Fruit fly (Drosophila melanogaster) whole organism, embryonic: ENCODE data around the gene Alh.
A peak's percentile ranks its signal among the peaks of the same experiment; 100 is the strongest.

Source experiments
- B-H1 ChIP-seq: fragments of 200-800 bp; sonication (Bioruptor generic); IDR thresholded peaks from 3 replicates; pipeline ENCODE4 v1.3.6; 2022; ENCODE audit warnings: missing biosample characterization, missing genetic modification characterization
- Bgb ChIP-seq: fragments of 200-800 bp; sonication (Bioruptor generic); IDR thresholded peaks from 2 replicates; pipeline ENCODE4 v1.3.6; 2022; ENCODE audit warnings: missing biosample characterization, missing genetic modification characterization; ENCODE audit not compliant: partially characterized antibody
- CG11696 ChIP-seq: fragments of 200-800 bp; sonication (Bioruptor generic); IDR thresholded peaks from 2 replicates; pipeline ENCODE4 v1.3.6; 2022; ENCODE audit warnings: missing biosample characterization, missing genetic modification characterization
- CG12391 ChIP-seq: fragments of 200-800 bp; sonication (Bioruptor generic); optimal IDR thresholded peaks from 3 replicates; lab custom pipeline; 2018; ENCODE audit warnings: missing biosample characterization, mild to moderate bottlenecking, missing genetic modification characterization, moderate library complexity
- CG1529 ChIP-seq: fragments of 200-800 bp; sonication (Bioruptor generic); optimal IDR thresholded peaks from 3 replicates; lab custom pipeline; 2018; ENCODE audit warnings: missing biosample characterization, missing genetic modification characterization
- CG1603 ChIP-seq: fragments of 200-800 bp; sonication (Bioruptor generic); optimal IDR thresholded peaks from 2 replicates; lab custom pipeline; 2019; ENCODE audit warnings: missing biosample characterization, mild to moderate bottlenecking, missing genetic modification characterization, moderate library complexity
- CG18619 ChIP-seq: fragments of 200-800 bp; sonication (Bioruptor generic); optimal IDR thresholded peaks from 3 replicates; lab custom pipeline; 2017; ENCODE audit warnings: missing biosample characterization, mild to moderate bottlenecking, missing genetic modification characterization
- CG2120 ChIP-seq: fragments of 200-800 bp; sonication (Bioruptor generic); optimal IDR thresholded peaks from 3 replicates; lab custom pipeline; 2016; ENCODE audit warnings: missing biosample characterization, missing genetic modification characterization
- CG2129 ChIP-seq: fragments of 200-800 bp; sonication (Bioruptor generic); IDR thresholded peaks from 2 replicates; pipeline ENCODE4 v1.3.6; 2022; ENCODE audit warnings: missing biosample characterization, missing genetic modification characterization; ENCODE audit not compliant: partially characterized antibody
- CG34224 ChIP-seq: fragments of 200-800 bp; sonication (Bioruptor generic); IDR thresholded peaks from 3 replicates; pipeline ENCODE4 v1.3.6; 2022; ENCODE audit warnings: missing biosample characterization, missing genetic modification characterization; ENCODE audit not compliant: partially characterized antibody
- CG42726 ChIP-seq: fragments of 200-800 bp; sonication (Bioruptor generic); IDR thresholded peaks from 2 replicates; pipeline ENCODE4 v1.3.6; 2022; ENCODE audit warnings: missing biosample characterization, missing genetic modification characterization; ENCODE audit not compliant: partially characterized antibody
- CG4707 ChIP-seq: fragments of 200-800 bp; sonication (Bioruptor generic); optimal IDR thresholded peaks from 2 replicates; lab custom pipeline; 2018; ENCODE audit warnings: missing biosample characterization, mild to moderate bottlenecking, missing genetic modification characterization, moderate library complexity
- CG5180 ChIP-seq: fragments of 200-800 bp; sonication (Bioruptor generic); optimal IDR thresholded peaks from 3 replicates; lab custom pipeline; 2017; ENCODE audit warnings: missing biosample characterization, missing genetic modification characterization, mild to moderate bottlenecking, moderate library complexity, missing genetic modification reagents
- CG6175 ChIP-seq: fragments of 200-800 bp; sonication (Bioruptor generic); IDR thresholded peaks from 3 replicates; pipeline ENCODE4 v1.3.6; 2022; ENCODE audit warnings: missing biosample characterization, missing genetic modification characterization
- CG6683 ChIP-seq: fragments of 200-800 bp; sonication (Bioruptor generic); optimal IDR thresholded peaks from 2 replicates; lab custom pipeline; 2017; ENCODE audit warnings: missing biosample characterization, mild to moderate bottlenecking, missing genetic modification characterization, missing genetic modification reagents
- CG8359 ChIP-seq: fragments of 200-800 bp; sonication (Bioruptor generic); optimal IDR thresholded peaks from 2 replicates; lab custom pipeline; 2017; ENCODE audit warnings: missing biosample characterization, mild to moderate bottlenecking, missing genetic modification characterization, borderline replicate concordance
- CG9727 ChIP-seq: fragments of 200-800 bp; sonication (Bioruptor generic); optimal IDR thresholded peaks from 3 replicates; lab custom pipeline; 2017; ENCODE audit warnings: missing biosample characterization, mild to moderate bottlenecking, missing genetic modification characterization
- CTCF ChIP-seq: fragments of 200-800 bp; sonication (Bioruptor generic); optimal IDR thresholded peaks from 2 replicates; lab custom pipeline; 2017; ENCODE audit warnings: missing biosample characterization, mild to moderate bottlenecking, missing genetic modification characterization, moderate library complexity
- Dbx ChIP-seq: fragments of 200-800 bp; sonication (Bioruptor generic); IDR thresholded peaks from 3 replicates; pipeline ENCODE4 v1.3.6; 2022; ENCODE audit warnings: missing biosample characterization, missing genetic modification characterization
- Deaf1 ChIP-seq: fragments of 200-800 bp; optimal IDR thresholded peaks from 3 replicates; lab custom pipeline; 2019; ENCODE audit warnings: missing biosample characterization, mild to moderate bottlenecking, missing genetic modification characterization, moderate library complexity
- Doc3 ChIP-seq: fragments of 200-800 bp; sonication (Bioruptor generic); IDR thresholded peaks from 3 replicates; pipeline ENCODE4 v1.3.6; 2022; ENCODE audit warnings: missing biosample characterization, missing genetic modification characterization; ENCODE audit not compliant: partially characterized antibody
- H2.0 ChIP-seq: fragments of 200-800 bp; sonication (Bioruptor generic); IDR thresholded peaks from 2 replicates; pipeline ENCODE4 v1.3.6; 2022; ENCODE audit warnings: missing biosample characterization, missing genetic modification characterization
- HLH4C ChIP-seq: fragments of 200-800 bp; sonication (Bioruptor generic); IDR thresholded peaks from 3 replicates; pipeline ENCODE4 v1.3.6; 2022; ENCODE audit warnings: missing biosample characterization, missing genetic modification characterization; ENCODE audit not compliant: partially characterized antibody
- HLH54F ChIP-seq: fragments of 200-800 bp; sonication (Bioruptor generic); optimal IDR thresholded peaks from 3 replicates; lab custom pipeline; 2016; ENCODE audit warnings: missing biosample characterization, missing genetic modification characterization
- HLHmδ ChIP-seq: fragments of 200-800 bp; sonication (Bioruptor generic); optimal IDR thresholded peaks from 2 replicates; lab custom pipeline; 2018; ENCODE audit warnings: missing biosample characterization, mild to moderate bottlenecking, missing genetic modification characterization, moderate library complexity
- Hand ChIP-seq: fragments of 200-800 bp; sonication (Bioruptor generic); optimal IDR thresholded peaks from 2 replicates; lab custom pipeline; 2017; ENCODE audit warnings: mild to moderate bottlenecking, missing biosample characterization, missing genetic modification reagents, missing genetic modification characterization
- Kr ChIP-seq: fragments of 200-800 bp; sonication (Bioruptor generic); optimal IDR thresholded peaks from 2 replicates; lab custom pipeline; 2017; ENCODE audit warnings: missing biosample characterization, mild to moderate bottlenecking, missing genetic modification characterization
- MBD-R2 ChIP-seq: fragments of 200-800 bp; sonication (Bioruptor generic); IDR thresholded peaks from 2 replicates; pipeline ENCODE4 v1.3.6; 2022; ENCODE audit warnings: missing biosample characterization, missing genetic modification characterization
- Med ChIP-seq: fragments of 200-800 bp; sonication (Bioruptor generic); peaks from one replicate; lab custom pipeline; 2016; ENCODE audit warnings: missing biosample characterization, missing genetic modification characterization, mild to moderate bottlenecking, inconsistent platforms, moderate library complexity
- Nf-YC ChIP-seq: fragments of 200-800 bp; optimal IDR thresholded peaks from 3 replicates; lab custom pipeline; 2019; ENCODE audit warnings: missing biosample characterization, mild to moderate bottlenecking, missing genetic modification characterization, moderate library complexity
- Pdp1 ChIP-seq, 2 experiments: fragments of 200-800 bp; sonication (Bioruptor generic); optimal IDR thresholded peaks; 3 replicates each; lab custom pipeline; 2016; ENCODE audit warnings: missing biosample characterization in 2 of 2, missing genetic modification characterization in 2 of 2, mild to moderate bottlenecking in 1 of 2, moderate library complexity in 1 of 2
- Rfx ChIP-seq: fragments of 200-800 bp; sonication (Bioruptor generic); IDR thresholded peaks from 2 replicates; pipeline ENCODE4 v1.3.6; 2022; ENCODE audit warnings: missing biosample characterization, missing genetic modification characterization
- Stat92E ChIP-seq, 3 experiments: fragments of >200 bp in 2 of 3; fragments of 200-800 bp in 1 of 3; sonication (Bioruptor generic) in 1 of 3; optimal IDR thresholded peaks; 2 replicates each; lab custom pipeline; 2017 to 2019; ENCODE audit warnings: missing biosample characterization in 3 of 3, missing genetic modification characterization in 3 of 3, mild to moderate bottlenecking in 1 of 3, moderate library complexity in 1 of 3
- bbx ChIP-seq: fragments of 200-800 bp; sonication (Bioruptor generic); IDR thresholded peaks from 2 replicates; pipeline ENCODE4 v1.3.6; 2022; ENCODE audit warnings: missing biosample characterization, missing genetic modification characterization; ENCODE audit not compliant: partially characterized antibody
- danr ChIP-seq: fragments of 200-800 bp; sonication (Bioruptor generic); IDR thresholded peaks from 2 replicates; pipeline ENCODE4 v1.3.6; 2022; ENCODE audit warnings: missing biosample characterization, missing genetic modification characterization
- exex ChIP-seq: fragments of 200-800 bp; sonication (Bioruptor generic); optimal IDR thresholded peaks from 4 replicates; lab custom pipeline; 2018; ENCODE audit warnings: missing biosample characterization, mild to moderate bottlenecking, missing genetic modification characterization, moderate library complexity
- gcm ChIP-seq: fragments of 200-800 bp; sonication (Bioruptor generic); optimal IDR thresholded peaks from 2 replicates; lab custom pipeline; 2019; ENCODE audit warnings: missing biosample characterization, mild to moderate bottlenecking, missing genetic modification characterization, moderate library complexity
- gsb ChIP-seq: fragments of 200-800 bp; sonication (Bioruptor generic); IDR thresholded peaks from 2 replicates; pipeline ENCODE4 v1.3.6; 2022; ENCODE audit warnings: missing biosample characterization, missing genetic modification characterization
- gt ChIP-seq: fragments of 200-800 bp; sonication (Bioruptor generic); IDR thresholded peaks from 2 replicates; pipeline ENCODE4 v1.3.6; 2022; ENCODE audit warnings: missing biosample characterization, missing genetic modification characterization
- hkb ChIP-seq, 2 experiments: fragments of 200-800 bp in 1 of 2; fragments of >200 bp in 1 of 2; sonication (Bioruptor generic) in 1 of 2; IDR thresholded peaks in 1 of 2; optimal IDR thresholded peaks in 1 of 2; 2 replicates each; pipeline versions ENCODE4 v1.3.6 to Lab custom; 2017 to 2022; ENCODE audit warnings: missing biosample characterization in 1 of 2, missing genetic modification characterization in 1 of 2
- jumu ChIP-seq: fragments of 200-800 bp; sonication (Bioruptor generic); optimal IDR thresholded peaks from 3 replicates; lab custom pipeline; 2016; ENCODE audit warnings: missing biosample characterization, missing genetic modification characterization
- knrl ChIP-seq: fragments of 200-800 bp; sonication (Bioruptor generic); IDR thresholded peaks from 3 replicates; pipeline ENCODE4 v1.3.6; 2022; ENCODE audit warnings: missing biosample characterization, missing genetic modification characterization; ENCODE audit not compliant: partially characterized antibody
- nom ChIP-seq: fragments of 200-800 bp; sonication (Bioruptor generic); optimal IDR thresholded peaks from 2 replicates; lab custom pipeline; 2017; ENCODE audit warnings: missing biosample characterization, missing genetic modification characterization, mild to moderate bottlenecking, moderate library complexity, missing genetic modification reagents
- onecut ChIP-seq: fragments of 200-800 bp; sonication (Bioruptor generic); IDR thresholded peaks from 2 replicates; pipeline ENCODE4 v1.3.6; 2022; ENCODE audit warnings: missing biosample characterization, missing genetic modification characterization
- pho ChIP-seq: fragments of 200-800 bp; sonication (Bioruptor generic); optimal IDR thresholded peaks from 2 replicates; lab custom pipeline; 2016; ENCODE audit warnings: missing biosample characterization, missing genetic modification characterization
- pros ChIP-seq: fragments of 200-800 bp; sonication (Bioruptor generic); optimal IDR thresholded peaks from 3 replicates; lab custom pipeline; 2019; ENCODE audit warnings: missing biosample characterization, mild to moderate bottlenecking, missing genetic modification characterization, moderate library complexity
- run ChIP-seq: fragments of 200-800 bp; sonication (Bioruptor generic); optimal IDR thresholded peaks from 3 replicates; lab custom pipeline; 2018; ENCODE audit warnings: missing biosample characterization, mild to moderate bottlenecking, missing genetic modification characterization
- slbo ChIP-seq: fragments of 200-800 bp; sonication (Bioruptor generic); IDR thresholded peaks from 2 replicates; pipeline ENCODE4 v1.3.6; 2022; ENCODE audit warnings: missing biosample characterization, missing genetic modification characterization
- yki ChIP-seq: fragments of >200 bp; optimal IDR thresholded peaks from 3 replicates; lab custom pipeline; 2018

Gene Alh

DNA sequence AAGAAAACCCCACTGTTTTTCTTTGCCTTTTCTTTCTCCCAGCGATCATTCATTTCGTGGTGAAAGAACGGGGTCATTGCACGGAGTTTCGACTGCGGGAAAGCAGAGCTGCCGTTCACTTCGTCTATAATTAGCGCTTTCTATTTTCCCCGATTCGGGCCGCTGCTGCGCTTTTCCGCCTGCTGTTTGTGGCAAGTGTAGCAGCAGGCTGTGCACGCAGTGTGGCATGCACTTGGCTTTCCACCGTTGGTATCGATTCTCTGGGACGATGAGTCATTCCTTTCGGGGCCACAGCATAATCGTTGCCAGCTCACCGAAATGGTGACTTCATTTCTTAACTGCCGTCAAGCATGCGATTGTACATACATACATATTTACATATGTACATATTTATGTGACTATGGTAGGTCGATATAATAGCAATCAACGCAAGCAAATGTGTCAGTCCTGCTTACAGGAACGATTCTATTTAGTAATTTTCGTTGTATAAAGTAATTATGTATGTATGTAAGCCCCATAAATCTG lies 35.1 kb downstream of the Alh start:
- TF ChIP-seq Kr (no peak), bbx (GFP tag; lab: Robert Waterston, UW) (peak; percentile 62), run (no peak), gsb (GFP tag; lab: Robert Waterston, UW) (no peak), HLH4C (GFP tag; lab: Robert Waterston, UW) (no peak), HLHmδ (no peak), knrl (GFP tag; lab: Robert Waterston, UW) (0 out of 3 replicates have a peak, but pooled peaks have one; percentile 18), CG5180 (GFP tag; lab: Kevin White, UChicago) (no peak), exex (tag; lab: Kevin White, UChicago) (peak; percentile 54), CG42726 (GFP tag; lab: Robert Waterston, UW) (no peak), CG8359 (GFP tag; lab: Kevin White, UChicago) (no peak), CG12391 (tag; lab: Kevin White, UChicago) (no peak), jumu (GFP tag; lab: Kevin White, UChicago) (no peak), CG2120 (GFP tag; lab: Kevin White, UChicago) (no peak), Deaf1 (tag; lab: Kevin White, UChicago) (no peak), Doc3 (no peak), slbo (no peak), CG9727 (GFP tag; lab: Kevin White, UChicago) (peak; percentile 11), H2.0 (GFP tag; lab: Robert Waterston, UW) (peak; percentile 5; the same call in 1 of the 2 replicates), danr (GFP tag; lab: Robert Waterston, UW) (no peak), Nf-YC (tag; lab: Kevin White, UChicago) (no peak), CG18619 (no peak), CG1529 (no peak), Hand (GFP tag; lab: Kevin White, UChicago) (peak; percentile 14), onecut (peak; percentile 70), CG6683 (GFP tag; lab: Kevin White, UChicago) (no peak), gt (GFP tag; lab: Robert Waterston, UW) (no peak), Rfx (GFP tag; lab: Robert Waterston, UW) (0 out of 2 replicates have a peak, but pooled peaks have one; percentile 8), pho (GFP tag; lab: Kevin White, UChicago) (no peak), hkb (optimal IDR thresholded peaks at IDR 0.05; lab: Kevin White, UChicago) (no peak), hkb (GFP tag; IDR thresholded peaks at IDR 0.05; lab: Robert Waterston, UW) (0 out of 2 replicates have a peak, but pooled peaks have one; percentile 32), CG6175 (GFP tag; lab: Robert Waterston, UW) (peak; percentile 74; the same call in 2 of the 3 replicates), Med (GFP tag; lab: Kevin White, UChicago) (peak; percentile 67), yki (lab: Kevin White, UChicago) (no peak), MBD-R2 (GFP tag; lab: Robert Waterston, UW) (no peak), Bgb (GFP tag; lab: Robert Waterston, UW) (0 out of 2 replicates have a peak, but pooled peaks have one; percentile 22), Pdp1 (GFP tag; optimal IDR thresholded peaks at IDR 0.05; lab: Kevin White, UChicago) (peak in 1 of 2 experiments; percentile 22), CG4707 (GFP tag; lab: Kevin White, UChicago) (no peak), Stat92E (GFP tag; optimal IDR thresholded peaks at IDR 0.05; lab: Kevin White, UChicago) (no peak), pros (GFP tag; lab: Kevin White, UChicago) (peak; percentile 79), CG34224 (GFP tag; lab: Robert Waterston, UW) (0 out of 3 replicates have a peak, but pooled peaks have one; percentile 4), Dbx (0 out of 3 replicates have a peak, but pooled peaks have one; percentile 23), CG1603 (tag; lab: Kevin White, UChicago) (no peak), CG2129 (GFP tag; lab: Robert Waterston, UW) (no peak), nom (peak; percentile 26), gcm (GFP tag; lab: Kevin White, UChicago) (no peak), CG11696 (0 out of 2 replicates have a peak, but pooled peaks have one; percentile 49), CTCF (GFP tag; lab: Kevin White, UChicago) (no peak), HLH54F (GFP tag; lab: Kevin White, UChicago) (no peak), B-H1 (no peak)
